Fruit fly (Drosophila melanogaster) whole organism, wandering third instar larva: ENCODE measurements around the gene Pgant35A.
A peak's percentile ranks its signal among the peaks of the same experiment; 100 is the strongest.

Experiments used
- CG9705 ChIP-seq: fragments of 200-800 bp; sonication (Bioruptor generic); optimal IDR thresholded peaks from 2 replicates; lab custom pipeline; 2018; ENCODE audit warnings: missing biosample characterization, mild to moderate bottlenecking, missing genetic modification characterization
- Hr78 ChIP-seq: fragments of >200 bp; optimal IDR thresholded peaks from 2 replicates; lab custom pipeline; 2017; ENCODE audit warnings: missing biosample characterization, missing genetic modification characterization
- Hr83 ChIP-seq: fragments of 200-300 bp; sonication (Bioruptor generic); optimal IDR thresholded peaks from 2 replicates; lab custom pipeline; 2016; ENCODE audit warnings: missing biosample characterization, mild to moderate bottlenecking, missing genetic modification characterization, moderate library complexity; ENCODE audit not compliant: poor library complexity, severe bottlenecking
- br ChIP-seq: fragments of 200-800 bp; sonication (Bioruptor generic); optimal IDR thresholded peaks from 2 replicates; lab custom pipeline; 2016; ENCODE audit warnings: missing biosample characterization, missing genetic modification characterization
- fru ChIP-seq: fragments of 200-800 bp; sonication (Bioruptor generic); optimal IDR thresholded peaks from 3 replicates; lab custom pipeline; 2016; ENCODE audit warnings: missing biosample characterization, mild to moderate bottlenecking, missing genetic modification characterization
- rgr ChIP-seq: fragments of 200-800 bp; sonication (Bioruptor generic); optimal IDR thresholded peaks from 3 replicates; lab custom pipeline; 2016; ENCODE audit warnings: missing biosample characterization, mild to moderate bottlenecking, missing genetic modification characterization

DNA sequence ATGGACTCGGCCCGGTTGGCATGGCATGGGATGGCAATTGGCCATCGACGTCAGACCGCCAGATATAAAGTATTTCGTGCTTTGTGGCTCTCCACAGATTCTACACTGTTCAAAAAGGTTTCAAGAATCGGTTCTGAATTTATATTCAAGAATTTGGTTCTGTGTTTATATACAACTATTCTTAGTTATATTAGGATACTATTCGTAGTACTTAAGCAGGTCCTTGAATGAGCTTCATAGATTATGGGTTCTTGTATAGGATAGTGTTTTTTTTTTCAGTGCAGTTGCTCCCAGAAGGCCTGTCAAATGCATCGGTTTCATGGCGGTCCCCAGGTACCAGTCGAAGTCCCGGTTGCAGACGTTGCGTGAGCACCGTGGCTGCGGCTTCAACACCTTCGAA is 27.5 kb downstream of the Pgant35A start:
- TF ChIP-seq fru (GFP tag; lab: Kevin White, UChicago), result peak; percentile 97
- peak; percentile 86 for TF ChIP-seq CG9705 (GFP tag; lab: Kevin White, UChicago)
- TF ChIP-seq Hr78 (GFP tag; lab: Kevin White, UChicago), result no peak
- peak; percentile 94 for TF ChIP-seq rgr (GFP tag; lab: Kevin White, UChicago)
- no peak for TF ChIP-seq Hr83 (GFP tag; lab: Kevin White, UChicago)
- peak; percentile 96 for TF ChIP-seq br
